Fruit fly (Drosophila melanogaster): ENCODE results near the gene Deaf1.

Gene Deaf1

dm6 chr3L:19845047-19845906, 27.3 kb downstream of the Deaf1 start, which contains the start of gene Papss (continued):
- TF ChIP-seq corto (GFP tag; optimal IDR thresholded peaks at IDR 0.05) (no peak), oc (tag; optimal IDR thresholded peaks at IDR 0.05) (no peak), ap (GFP tag; IDR thresholded peaks at IDR 0.05) (no peak), klu (GFP tag; IDR thresholded peaks at IDR 0.05) (no peak), tin (GFP tag; optimal IDR thresholded peaks at IDR 0.05) (no peak), so (GFP tag; IDR thresholded peaks at IDR 0.05) (no peak), CG17829 (tag; optimal IDR thresholded peaks at IDR 0.05) (peak; percentile 47), cad (GFP tag; optimal IDR thresholded peaks at IDR 0.05) (no peak), Antp (GFP tag; optimal IDR thresholded peaks at IDR 0.05) (no peak), Chrac-16 (GFP tag; optimal IDR thresholded peaks at IDR 0.05) (peak; percentile 23), Myb (GFP tag; optimal IDR thresholded peaks at IDR 0.05) (no peak), CG1603 (tag; optimal IDR thresholded peaks at IDR 0.05) (no peak), Dll (GFP tag; IDR thresholded peaks at IDR 0.05; ENCODE audit: partially characterized antibody) (peak; percentile 95), Hr3 (GFP tag; optimal IDR thresholded peaks at IDR 0.05) (no peak), CG10321 (GFP tag; IDR thresholded peaks at IDR 0.05) (no peak), kah (GFP tag; optimal IDR thresholded peaks at IDR 0.05) (no peak), CG16863 (GFP tag; optimal IDR thresholded peaks at IDR 0.05) (no peak), row (GFP tag; IDR thresholded peaks at IDR 0.05) (peak; percentile 89), CG11695 (GFP tag; IDR thresholded peaks at IDR 0.05) (no peak), Atf6 (GFP tag; IDR thresholded peaks at IDR 0.05) (0 out of 2 replicates have a peak, but pooled peaks have one; percentile 25), CG34376 (GFP tag; optimal IDR thresholded peaks at IDR 0.05) (peak; percentile 69), CG15601 (tag; optimal IDR thresholded peaks at IDR 0.05) (peak; percentile 51), her (GFP tag; optimal IDR thresholded peaks at IDR 0.05) (peak; percentile 23), Dp (GFP tag; optimal IDR thresholded peaks at IDR 0.05) (peak; percentile 2), CHES-1-like (GFP tag; optimal IDR thresholded peaks at IDR 0.05) (no peak), lbe (GFP tag; optimal IDR thresholded peaks at IDR 0.05) (no peak), chif (GFP tag; optimal IDR thresholded peaks at IDR 0.05) (no peak), CG14667 (GFP tag; IDR thresholded peaks at IDR 0.05) (no peak), CG1602 (GFP tag; optimal IDR thresholded peaks at IDR 0.05) (no peak), CG14441 (GFP tag; IDR thresholded peaks at IDR 0.05) (0 out of 2 replicates have a peak, but pooled peaks have one; percentile 35), CG7745 (tag; optimal IDR thresholded peaks at IDR 0.05) (no peak), CG16813 (GFP tag; IDR thresholded peaks at IDR 0.05; ENCODE audit: partially characterized antibody) (peak; percentile 81), Eip74EF (GFP tag; optimal IDR thresholded peaks at IDR 0.05) (no peak), Lim3 (GFP tag; IDR thresholded peaks at IDR 0.05) (no peak), pzg (GFP tag; optimal IDR thresholded peaks at IDR 0.05) (peak; percentile 40), CG2120 (GFP tag; optimal IDR thresholded peaks at IDR 0.05) (peak; percentile 23), bab2 (GFP tag; optimal IDR thresholded peaks at IDR 0.05) (no peak), CG8089 (GFP tag; optimal IDR thresholded peaks at IDR 0.05) (no peak), Atf-2 (GFP tag; optimal IDR thresholded peaks at IDR 0.05) (no peak), CG30431 (GFP tag; optimal IDR thresholded peaks at IDR 0.05) (no peak), nerfin-1 (tag; optimal IDR thresholded peaks at IDR 0.05) (no peak), dpn (GFP tag; optimal IDR thresholded peaks at IDR 0.05) (no peak), sens (GFP tag) (peak; percentile 82), sob (GFP tag; IDR thresholded peaks at IDR 0.05) (no peak; the same call in 1 of the 2 replicates), trh (GFP tag; optimal IDR thresholded peaks at IDR 0.05) (no peak), CG14965 (GFP tag; optimal IDR thresholded peaks at IDR 0.05; ENCODE audit: borderline replicate concordance) (no peak), CG8478 (optimal IDR thresholded peaks at IDR 0.05) (no peak), nau (GFP tag; optimal IDR thresholded peaks at IDR 0.05) (no peak), CG17802 (tag; optimal IDR thresholded peaks at IDR 0.05) (no peak), rib (GFP tag; IDR thresholded peaks at IDR 0.05) (no peak)

Measured in whole organism, embryonic.